Fruit fly (Drosophila melanogaster) whole organism, embryonic: ENCODE measurements around the gene CG33947.
A peak's percentile ranks its signal among the peaks of the same experiment; 100 is the strongest.

Experiments used
- Adf1 ChIP-seq: fragments of 200-800 bp; sonication (Bioruptor generic); IDR thresholded peaks from 2 replicates; pipeline ENCODE4 v1.3.6; 2022; ENCODE audit warnings: missing biosample characterization, missing genetic modification characterization
- Atf-2 ChIP-seq: fragments of 200-800 bp; sonication (Bioruptor generic); optimal IDR thresholded peaks from 2 replicates; lab custom pipeline; 2016; ENCODE audit warnings: missing biosample characterization, missing genetic modification characterization
- Bteb2 ChIP-seq: fragments of 200-800 bp; sonication (Bioruptor generic); optimal IDR thresholded peaks from 2 replicates; lab custom pipeline; 2016; ENCODE audit warnings: missing biosample characterization, missing genetic modification characterization
- C15 ChIP-seq: fragments of 200-800 bp; sonication (Bioruptor generic); IDR thresholded peaks from 3 replicates; pipeline ENCODE4 v1.3.6; 2022; ENCODE audit warnings: missing biosample characterization, missing genetic modification characterization
- CG11093 ChIP-seq: fragments of 200-800 bp; sonication (Bioruptor generic); IDR thresholded peaks from 3 replicates; pipeline ENCODE4 v1.3.6; 2022; ENCODE audit warnings: missing biosample characterization, missing genetic modification characterization
- CG11247 ChIP-seq: fragments of 200-800 bp; sonication (Bioruptor generic); IDR thresholded peaks from 2 replicates; pipeline ENCODE4 v1.3.6; 2022; ENCODE audit warnings: missing biosample characterization, missing genetic modification characterization
- CG11398 ChIP-seq: fragments of 200-800 bp; sonication (Bioruptor generic); optimal IDR thresholded peaks from 2 replicates; lab custom pipeline; 2016; ENCODE audit warnings: missing biosample characterization, missing genetic modification characterization
- CG11695 ChIP-seq: fragments of 200-800 bp; sonication (Bioruptor generic); IDR thresholded peaks from 3 replicates; pipeline ENCODE4 v1.3.6; 2022; ENCODE audit warnings: missing biosample characterization, missing genetic modification characterization
- CG12942 ChIP-seq: fragments of 200-800 bp; sonication (Bioruptor generic); optimal IDR thresholded peaks from 3 replicates; lab custom pipeline; 2016; ENCODE audit warnings: missing biosample characterization, missing genetic modification characterization
- CG14014 ChIP-seq: fragments of 200-800 bp; sonication (Bioruptor generic); IDR thresholded peaks from 2 replicates; pipeline ENCODE4 v1.3.6; 2022; ENCODE audit warnings: missing biosample characterization, missing genetic modification characterization
- CG14965 ChIP-seq: fragments of 200-800 bp; sonication (Bioruptor generic); optimal IDR thresholded peaks from 2 replicates; lab custom pipeline; 2016; ENCODE audit warnings: missing biosample characterization, missing genetic modification characterization, borderline replicate concordance
- CG16815 ChIP-seq: fragments of 200-800 bp; sonication (Bioruptor generic); optimal IDR thresholded peaks from 3 replicates; lab custom pipeline; 2017; ENCODE audit warnings: missing biosample characterization, mild to moderate bottlenecking, missing genetic modification characterization
- CG17361 ChIP-seq: fragments of 200-800 bp; sonication (Bioruptor generic); IDR thresholded peaks from 3 replicates; pipeline ENCODE4 v1.3.6; 2022; ENCODE audit warnings: missing biosample characterization, missing genetic modification characterization
- CG17568 ChIP-seq: fragments of 200-800 bp; sonication (Bioruptor generic); optimal IDR thresholded peaks from 2 replicates; lab custom pipeline; 2018; ENCODE audit warnings: missing biosample characterization, mild to moderate bottlenecking, missing genetic modification characterization, moderate library complexity
- CG17829 ChIP-seq: fragments of 200-800 bp; optimal IDR thresholded peaks from 2 replicates; lab custom pipeline; 2019; ENCODE audit warnings: missing biosample characterization, mild to moderate bottlenecking, missing genetic modification characterization, moderate library complexity
- CG18011 ChIP-seq: fragments of 200-800 bp; sonication (Bioruptor generic); optimal IDR thresholded peaks from 2 replicates; lab custom pipeline; 2017; ENCODE audit warnings: missing biosample characterization, missing genetic modification characterization, mild to moderate bottlenecking, moderate library complexity, missing genotype
- CG18262 ChIP-seq: fragments of 200-800 bp; optimal IDR thresholded peaks from 3 replicates; lab custom pipeline; 2019; ENCODE audit warnings: missing biosample characterization, mild to moderate bottlenecking, missing genetic modification characterization, moderate library complexity
- CG2199 ChIP-seq: fragments of 200-800 bp; sonication (Bioruptor generic); IDR thresholded peaks from 3 replicates; pipeline ENCODE4 v1.3.6; 2022; ENCODE audit warnings: missing biosample characterization, missing genetic modification characterization
- CG3726 ChIP-seq: fragments of 200-800 bp; sonication (Bioruptor generic); IDR thresholded peaks from 3 replicates; pipeline ENCODE4, ENCODE4 v1.3.6; 2022; ENCODE audit warnings: missing biosample characterization, missing genetic modification characterization
- CG3995 ChIP-seq: fragments of 200-800 bp; sonication (Bioruptor generic); optimal IDR thresholded peaks from 3 replicates; lab custom pipeline; 2016; ENCODE audit warnings: missing biosample characterization, missing genetic modification characterization
- CG4328 ChIP-seq: fragments of 200-800 bp; sonication (Bioruptor generic); optimal IDR thresholded peaks from 3 replicates; lab custom pipeline; 2017; ENCODE audit warnings: missing biosample characterization, missing genetic modification reagents, missing genetic modification characterization
- CG5245 ChIP-seq: fragments of 200-800 bp; sonication (Bioruptor generic); optimal IDR thresholded peaks from 3 replicates; lab custom pipeline; 2016; ENCODE audit warnings: missing biosample characterization, missing genetic modification characterization
- CG6654 ChIP-seq: fragments of 200-800 bp; sonication (Bioruptor generic); optimal IDR thresholded peaks from 2 replicates; lab custom pipeline; 2017; ENCODE audit warnings: missing biosample characterization, mild to moderate bottlenecking, missing genetic modification characterization
- CG7271 ChIP-seq: fragments of 200-800 bp; sonication (Bioruptor generic); optimal IDR thresholded peaks from 2 replicates; lab custom pipeline; 2018; ENCODE audit warnings: missing biosample characterization, mild to moderate bottlenecking, missing genetic modification characterization, moderate library complexity
- CG7357 ChIP-seq: fragments of 200-800 bp; sonication (Bioruptor generic); IDR thresholded peaks from 3 replicates; pipeline ENCODE4 v1.3.6; 2022; ENCODE audit warnings: missing biosample characterization, missing genetic modification characterization
- CG7745 ChIP-seq: fragments of 200-800 bp; sonication (Bioruptor generic); optimal IDR thresholded peaks from 2 replicates; lab custom pipeline; 2018; ENCODE audit warnings: missing biosample characterization, mild to moderate bottlenecking, missing genetic modification characterization, moderate library complexity
- CG7928 ChIP-seq: fragments of 200-800 bp; sonication (Bioruptor generic); optimal IDR thresholded peaks from 2 replicates; lab custom pipeline; 2017; ENCODE audit warnings: missing biosample characterization, mild to moderate bottlenecking, missing genetic modification characterization
- CG8765 ChIP-seq: fragments of 200-800 bp; sonication (Bioruptor generic); IDR thresholded peaks from 2 replicates; pipeline ENCODE4 v1.3.6; 2022; ENCODE audit warnings: missing biosample characterization, missing genetic modification characterization
- CrebB ChIP-seq: fragments of 200-800 bp; sonication (Bioruptor generic); optimal IDR thresholded peaks from 3 replicates; lab custom pipeline; 2018; ENCODE audit warnings: missing biosample characterization, mild to moderate bottlenecking, missing genetic modification characterization
- Doc3 ChIP-seq: fragments of 200-800 bp; sonication (Bioruptor generic); IDR thresholded peaks from 3 replicates; pipeline ENCODE4 v1.3.6; 2022; ENCODE audit warnings: missing biosample characterization, missing genetic modification characterization; ENCODE audit not compliant: partially characterized antibody
- Drgx ChIP-seq: fragments of 200-800 bp; sonication (Bioruptor generic); IDR thresholded peaks from 2 replicates; pipeline ENCODE4 v1.3.6; 2022; ENCODE audit warnings: missing biosample characterization, missing genetic modification characterization
- E2f2 ChIP-seq: fragments of 200-800 bp; sonication (Bioruptor generic); IDR thresholded peaks from 2 replicates; pipeline ENCODE4 v1.3.6; 2022; ENCODE audit warnings: missing biosample characterization, missing genetic modification characterization
- Fer3 ChIP-seq: fragments of 200-800 bp; sonication (Bioruptor generic); optimal IDR thresholded peaks from 2 replicates; lab custom pipeline; 2018; ENCODE audit warnings: missing biosample characterization, mild to moderate bottlenecking, missing genetic modification characterization, moderate library complexity
- Jarid2 ChIP-seq: fragments of 200-800 bp; sonication (Bioruptor generic); optimal IDR thresholded peaks from 3 replicates; lab custom pipeline; 2017; ENCODE audit warnings: mild to moderate bottlenecking, missing biosample characterization, missing genetic modification reagents, missing genetic modification characterization
- Lhr ChIP-seq: fragments of 200-800 bp; sonication (Bioruptor generic); optimal IDR thresholded peaks from 3 replicates; lab custom pipeline; 2017; ENCODE audit warnings: mild to moderate bottlenecking, missing biosample characterization, missing genetic modification reagents, missing genetic modification characterization
- Mrtf ChIP-seq: fragments of 200-800 bp; sonication (Bioruptor generic); IDR thresholded peaks from 3 replicates; pipeline ENCODE4 v1.3.6; 2022; ENCODE audit warnings: missing biosample characterization, missing genetic modification characterization
- NC2β ChIP-seq: fragments of 200-800 bp; sonication (Bioruptor generic); optimal IDR thresholded peaks from 2 replicates; lab custom pipeline; 2016; ENCODE audit warnings: missing biosample characterization, missing genetic modification characterization
- Oaz ChIP-seq: fragments of 200-800 bp; sonication (Bioruptor generic); IDR thresholded peaks from 2 replicates; pipeline ENCODE4 v1.3.6; 2022; ENCODE audit warnings: missing biosample characterization, missing genetic modification characterization
- Stat92E ChIP-seq, 3 experiments: fragments of >200 bp in 2 of 3; fragments of 200-800 bp in 1 of 3; sonication (Bioruptor generic) in 1 of 3; optimal IDR thresholded peaks; 2 replicates each; lab custom pipeline; 2017 to 2019; ENCODE audit warnings: missing biosample characterization in 3 of 3, missing genetic modification characterization in 3 of 3, mild to moderate bottlenecking in 1 of 3, moderate library complexity in 1 of 3
- Xbp1 ChIP-seq: fragments of 200-800 bp; sonication (Bioruptor generic); optimal IDR thresholded peaks from 3 replicates; lab custom pipeline; 2016; ENCODE audit warnings: missing biosample characterization, mild to moderate bottlenecking, missing genetic modification characterization
- ara ChIP-seq: fragments of 200-800 bp; sonication (Bioruptor generic); IDR thresholded peaks from 2 replicates; pipeline ENCODE4 v1.3.6; 2022; ENCODE audit warnings: missing biosample characterization, missing genetic modification characterization
- dmrt11E ChIP-seq: fragments of 200-800 bp; sonication (Bioruptor generic); optimal IDR thresholded peaks from 3 replicates; lab custom pipeline; 2018; ENCODE audit warnings: missing biosample characterization, mild to moderate bottlenecking, missing genetic modification characterization, moderate library complexity
- gcm2 ChIP-seq: fragments of 200-800 bp; sonication (Bioruptor generic); optimal IDR thresholded peaks from 2 replicates; lab custom pipeline; 2016; ENCODE audit warnings: missing biosample characterization, missing genetic modification characterization
- gro ChIP-seq: fragments of 200-800 bp; sonication (Bioruptor generic); optimal IDR thresholded peaks from 2 replicates; lab custom pipeline; 2016; ENCODE audit warnings: missing biosample characterization, missing genetic modification characterization
- kay ChIP-seq: fragments of 200-800 bp; sonication (Bioruptor generic); optimal IDR thresholded peaks from 2 replicates; lab custom pipeline; 2016; ENCODE audit warnings: missing biosample characterization, missing genetic modification characterization
- repo ChIP-seq: fragments of 200-800 bp; sonication (Bioruptor generic); optimal IDR thresholded peaks from 2 replicates; lab custom pipeline; 2016; ENCODE audit warnings: missing biosample characterization, missing genetic modification characterization
- seq ChIP-seq: fragments of 200-800 bp; sonication (Bioruptor generic); IDR thresholded peaks from 2 replicates; pipeline ENCODE4 v1.3.6; 2022; ENCODE audit warnings: missing biosample characterization, missing genetic modification characterization
- sim ChIP-seq: fragments of 200-800 bp; sonication (Bioruptor generic); IDR thresholded peaks from 2 replicates; pipeline ENCODE4 v1.3.6; 2022; ENCODE audit warnings: missing biosample characterization, missing genetic modification characterization
- tio ChIP-seq: fragments of 200-800 bp; sonication (Bioruptor generic); optimal IDR thresholded peaks from 2 replicates; lab custom pipeline; 2017; ENCODE audit warnings: missing biosample characterization, missing genetic modification characterization, inconsistent platforms
- ttk ChIP-seq: fragments of 200-800 bp; sonication (Bioruptor generic); IDR thresholded peaks from 2 replicates; pipeline ENCODE4 v2.1.2; 2022; ENCODE audit warnings: missing biosample characterization, missing genetic modification characterization
- twi ChIP-seq: fragments of 200-800 bp; optimal IDR thresholded peaks from 2 replicates; lab custom pipeline; 2019; ENCODE audit warnings: missing biosample characterization, mild to moderate bottlenecking, missing genetic modification characterization, moderate library complexity
- wor ChIP-seq: fragments of 200-800 bp; sonication (Bioruptor generic); IDR thresholded peaks from 2 replicates; pipeline ENCODE4 v1.3.6; 2022; ENCODE audit warnings: missing biosample characterization, missing genetic modification characterization

Gene CG33947

dm6 chr3L:11119901-11120418 is 23.7 kb downstream of the CG33947 start (continued):
- TF ChIP-seq Adf1 (GFP tag; lab: Robert Waterston, UW) (no peak; the same call in 1 of the 2 replicates), CG14965 (peak; percentile 3), CG7928 (GFP tag; lab: Kevin White, UChicago) (no peak), CG7745 (tag; lab: Kevin White, UChicago) (no peak), CG3726 (GFP tag; lab: Robert Waterston, UW) (no peak), CG17829 (no peak), tio (no peak), ttk (GFP tag; lab: Robert Waterston, UW) (no peak), CG6654 (GFP tag; lab: Kevin White, UChicago) (no peak), Atf-2 (no peak), CG12942 (GFP tag; lab: Kevin White, UChicago) (no peak), NC2β (GFP tag; lab: Kevin White, UChicago) (no peak), CG17361 (GFP tag; lab: Robert Waterston, UW) (no peak; the same call in 2 of the 3 replicates), dmrt11E (tag; lab: Kevin White, UChicago) (peak; percentile 1), Bteb2 (GFP tag; lab: Kevin White, UChicago) (no peak), CG18011 (no peak), CG2199 (GFP tag; lab: Robert Waterston, UW) (no peak), Stat92E (GFP tag; optimal IDR thresholded peaks at IDR 0.05; lab: Kevin White, UChicago) (peak in 1 of 3 experiments; percentile 90), Oaz (GFP tag; lab: Robert Waterston, UW) (no peak), CG18262 (tag; lab: Kevin White, UChicago) (no peak), ara (GFP tag; lab: Robert Waterston, UW) (no peak), sim (GFP tag; lab: Robert Waterston, UW) (no peak), C15 (GFP tag; lab: Robert Waterston, UW) (no peak), CG5245 (GFP tag; lab: Kevin White, UChicago) (no peak), gro (no peak), gcm2 (GFP tag; lab: Kevin White, UChicago) (no peak), kay (GFP tag; lab: Kevin White, UChicago) (no peak), CG7271 (tag; lab: Kevin White, UChicago) (peak; percentile 33), seq (GFP tag; lab: Robert Waterston, UW) (no peak), CG4328 (GFP tag; lab: Kevin White, UChicago) (peak; percentile 79), repo (GFP tag; lab: Kevin White, UChicago) (peak; percentile 14), CG8765 (GFP tag; lab: Robert Waterston, UW) (no peak), CG7357 (GFP tag; lab: Robert Waterston, UW) (no peak), CG11093 (GFP tag; lab: Robert Waterston, UW) (no peak), CG14014 (GFP tag; lab: Robert Waterston, UW) (no peak), CrebB (tag; lab: Kevin White, UChicago) (peak; percentile 47), Xbp1 (GFP tag; lab: Kevin White, UChicago) (no peak), CG3995 (no peak), CG11398 (no peak), wor (GFP tag; lab: Robert Waterston, UW) (no peak), E2f2 (GFP tag; lab: Robert Waterston, UW) (peak; percentile 17; the same call in 1 of the 2 replicates), CG16815 (no peak), Drgx (GFP tag; lab: Robert Waterston, UW) (no peak), CG17568 (GFP tag; lab: Kevin White, UChicago) (peak; percentile 22), Fer3 (tag; lab: Kevin White, UChicago) (no peak), Doc3 (GFP tag; lab: Robert Waterston, UW) (no peak), Lhr (GFP tag; lab: Kevin White, UChicago) (no peak), Jarid2 (GFP tag; lab: Kevin White, UChicago) (no peak), twi (tag; lab: Kevin White, UChicago) (peak; percentile 19), CG11695 (GFP tag; lab: Robert Waterston, UW) (0 out of 3 replicates have a peak, but pooled peaks have one; percentile 14), Mrtf (GFP tag; lab: Robert Waterston, UW) (no peak), CG11247 (GFP tag; lab: Robert Waterston, UW) (no peak)
